Worm (Caenorhabditis elegans) whole organism, L3 larva: ENCODE results near the gene srd-44.

Experiments used
- R02D3.7 ChIP-seq: fragments of 150-350 bp; optimal IDR thresholded peaks from 2 replicates; lab custom pipeline; 2014; ENCODE audit warnings: missing biosample characterization, missing genetic modification characterization
- ZK546.5 ChIP-seq: sonication (generic microtip); optimal IDR thresholded peaks from 2 replicates; lab custom pipeline; 2017; ENCODE audit warnings: missing biosample characterization, missing genetic modification characterization
- aly-2 ChIP-seq: fragments of 150-350 bp; optimal IDR thresholded peaks from 2 replicates; lab custom pipeline; 2014; ENCODE audit warnings: missing biosample characterization, missing genetic modification characterization
- ama-1 ChIP-seq: fragments of 150-350 bp; optimal IDR thresholded peaks from 2 replicates; lab custom pipeline; 2018
- ceh-28 ChIP-seq: fragments of 150-350 bp; optimal IDR thresholded peaks from 2 replicates; lab custom pipeline; 2014; ENCODE audit warnings: missing biosample characterization, missing genetic modification reagents, missing genetic modification characterization
- ceh-82 ChIP-seq: fragments of 150-350 bp; optimal IDR thresholded peaks from 2 replicates; lab custom pipeline; 2014; ENCODE audit warnings: missing biosample characterization, missing genetic modification characterization
- ceh-9 ChIP-seq: sonication (generic microtip); optimal IDR thresholded peaks from 2 replicates; lab custom pipeline; 2018; ENCODE audit warnings: missing biosample characterization, missing genetic modification characterization
- daf-12 ChIP-seq: fragments of 150-350 bp; optimal IDR thresholded peaks from 2 replicates; lab custom pipeline; 2014; ENCODE audit warnings: missing biosample characterization, missing genetic modification reagents, missing genetic modification characterization
- egl-27 ChIP-seq: sonication (generic microtip); optimal IDR thresholded peaks from 4 replicates; lab custom pipeline; 2017; ENCODE audit warnings: missing biosample characterization, missing genetic modification reagents, missing genetic modification characterization
- egl-5 ChIP-seq: fragments of 150-350 bp; optimal IDR thresholded peaks from 2 replicates; lab custom pipeline; 2017; ENCODE audit warnings: missing biosample characterization, missing genetic modification reagents, missing genetic modification characterization, inconsistent platforms
- elt-1 ChIP-seq: fragments of 150-350 bp; optimal IDR thresholded peaks from 2 replicates; lab custom pipeline; 2014; ENCODE audit warnings: missing biosample characterization, missing genetic modification characterization
- elt-2 ChIP-seq: sonication (generic microtip); optimal IDR thresholded peaks from 2 replicates; lab custom pipeline; 2016; ENCODE audit warnings: missing genetic modification reagents, mild to moderate bottlenecking, missing genetic modification characterization, missing compliant biosample characterization
- elt-3 ChIP-seq, 3 experiments: fragments of 150-350 bp in 1 of 3; sonication (generic microtip) in 2 of 3; optimal IDR thresholded peaks; 2 replicates in 2 of 3; 4 replicates in 1 of 3; lab custom pipeline; 2014 to 2017; ENCODE audit warnings: missing biosample characterization in 3 of 3, missing genetic modification characterization in 3 of 3
- eor-1 ChIP-seq, 2 experiments: fragments of 150-350 bp; optimal IDR thresholded peaks; 2 replicates each; lab custom pipeline; 2014 to 2018; ENCODE audit warnings: missing biosample characterization in 2 of 2, missing genetic modification characterization in 2 of 2
- fkh-10 ChIP-seq: sonication (generic microtip); optimal IDR thresholded peaks from 2 replicates; lab custom pipeline; 2017; ENCODE audit warnings: missing biosample characterization, missing genetic modification reagents, missing genetic modification characterization
- fos-1 ChIP-seq: fragments of 150-350 bp; optimal IDR thresholded peaks from 2 replicates; lab custom pipeline; 2014; ENCODE audit warnings: missing biosample characterization, missing genetic modification characterization
- hmg-11 ChIP-seq: sonication (generic microtip); optimal IDR thresholded peaks from 2 replicates; lab custom pipeline; 2016; ENCODE audit warnings: missing genetic modification characterization, missing compliant biosample characterization
- lin-15B ChIP-seq: fragments of 150-350 bp; optimal IDR thresholded peaks from 2 replicates; lab custom pipeline; 2014; ENCODE audit warnings: missing biosample characterization, missing genetic modification characterization
- mdl-1 ChIP-seq: fragments of 150-350 bp; optimal IDR thresholded peaks from 2 replicates; lab custom pipeline; 2014; ENCODE audit warnings: missing biosample characterization, missing genetic modification characterization
- mml-1 ChIP-seq: fragments of 150-350 bp; sonication (generic microtip); optimal IDR thresholded peaks from 3 replicates; lab custom pipeline; 2014; ENCODE audit warnings: missing biosample characterization, missing genetic modification characterization
- nfya-1 ChIP-seq: sonication (generic microtip); optimal IDR thresholded peaks from 2 replicates; lab custom pipeline; 2017; ENCODE audit warnings: missing genetic modification characterization, mild to moderate bottlenecking, missing compliant biosample characterization, antibody characterized with exemption, moderate library complexity; ENCODE audit not compliant: insufficient read depth
- nhr-12 ChIP-seq: fragments of 150-350 bp; optimal IDR thresholded peaks from 2 replicates; lab custom pipeline; 2014; ENCODE audit warnings: missing biosample characterization, missing genetic modification characterization
- nhr-23 ChIP-seq: fragments of 150-350 bp; optimal IDR thresholded peaks from 2 replicates; lab custom pipeline; 2014; ENCODE audit warnings: missing biosample characterization, missing genetic modification reagents, missing genetic modification characterization
- nhr-25 ChIP-seq: sonication (generic microtip); optimal IDR thresholded peaks from 2 replicates; lab custom pipeline; 2017; ENCODE audit warnings: missing biosample characterization, missing genetic modification characterization
- nhr-43 ChIP-seq: sonication (generic microtip); optimal IDR thresholded peaks from 2 replicates; lab custom pipeline; 2016; ENCODE audit warnings: mild to moderate bottlenecking, missing genetic modification characterization, missing compliant biosample characterization; ENCODE audit not compliant: poor library complexity, severe bottlenecking
- nhr-67 ChIP-seq: fragments of 150-350 bp; optimal IDR thresholded peaks from 2 replicates; lab custom pipeline; 2014; ENCODE audit warnings: missing biosample characterization, missing genetic modification characterization
- nhr-76 ChIP-seq: fragments of 150-350 bp; sonication (generic microtip); optimal IDR thresholded peaks from 5 replicates; lab custom pipeline; 2014; ENCODE audit warnings: missing biosample characterization, missing genetic modification characterization
- nhr-77 ChIP-seq: fragments of 150-350 bp; optimal IDR thresholded peaks from 2 replicates; lab custom pipeline; 2014; ENCODE audit warnings: missing biosample characterization, missing genetic modification characterization
- pha-4 ChIP-seq: fragments of 150-350 bp; optimal IDR thresholded peaks from 2 replicates; lab custom pipeline; 2014; ENCODE audit warnings: missing biosample characterization, missing genetic modification reagents, missing genetic modification characterization
- snpc-4 ChIP-seq: fragments of 150-350 bp; optimal IDR thresholded peaks from 2 replicates; lab custom pipeline; 2014; ENCODE audit warnings: missing biosample characterization, missing genetic modification characterization
- unc-62 ChIP-seq: fragments of 150-350 bp; sonication (generic microtip); optimal IDR thresholded peaks from 4 replicates; lab custom pipeline; 2014; ENCODE audit warnings: missing biosample characterization, missing genetic modification reagents, missing genetic modification characterization

Gene srd-44

DNA sequence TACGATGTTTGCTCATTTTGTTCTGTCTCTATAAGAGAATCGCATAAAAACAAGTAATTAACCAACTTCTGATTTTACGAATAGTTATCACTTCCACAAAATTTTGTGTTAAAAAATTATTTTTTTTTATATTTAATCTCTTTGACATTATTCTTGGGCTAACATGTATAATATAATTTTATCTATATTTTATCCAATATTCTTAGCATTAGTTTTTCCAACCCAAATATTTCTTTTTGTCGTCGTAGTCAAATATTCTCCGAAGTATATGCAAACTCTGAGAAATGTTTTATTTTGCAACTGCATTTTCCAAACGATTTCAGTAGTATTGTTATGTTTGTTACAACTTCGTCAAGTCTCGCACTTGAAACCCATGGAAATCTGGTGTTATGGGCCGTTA is 4.8 kb upstream of the srd-44 start, which contains the start of gene srd-47:
Gene srd-47 (plus strand): TSS at position 164 of the 400 bp plus-strand sequence.
- TF ChIP-seq nhr-67 (tag; lab: Kevin White, UChicago) (no peak), elt-3 (tag; optimal IDR thresholded peaks at IDR 0.05; lab: Kevin White, UChicago) (no peak), nhr-25 (tag; lab: Kevin White, UChicago) (no peak), elt-2 (tag; lab: Kevin White, UChicago) (no peak), eor-1 (tag; optimal IDR thresholded peaks at IDR 0.05; lab: Kevin White, UChicago) (no peak), unc-62 (GFP tag; lab: Kevin White, UChicago) (no peak)

DNA sequence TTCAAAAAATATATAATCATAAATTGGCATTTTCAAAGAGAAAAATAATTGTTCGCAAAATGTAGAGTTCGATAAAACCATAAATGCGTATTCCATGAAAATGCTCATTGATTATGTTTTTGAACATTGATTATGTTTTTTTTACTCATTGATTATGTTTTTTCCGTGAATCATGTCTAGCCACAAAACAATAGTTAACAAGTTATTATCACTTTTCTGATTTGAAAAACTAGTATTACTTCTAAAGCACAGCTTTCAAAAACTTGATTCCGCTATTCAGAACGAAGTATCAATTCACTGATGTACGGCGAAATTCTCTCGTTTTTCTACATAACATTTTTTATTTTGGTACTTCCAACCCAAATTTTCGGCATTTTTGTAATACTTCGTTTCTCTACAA is 2.4 kb upstream of the srd-44 start, which contains the start of gene srd-48:
Gene srd-48 (plus strand): TSS at position 301 of the 400 bp plus-strand sequence.
- TF ChIP-seq ceh-28 (tag; lab: Kevin White, UChicago): no peak

DNA sequence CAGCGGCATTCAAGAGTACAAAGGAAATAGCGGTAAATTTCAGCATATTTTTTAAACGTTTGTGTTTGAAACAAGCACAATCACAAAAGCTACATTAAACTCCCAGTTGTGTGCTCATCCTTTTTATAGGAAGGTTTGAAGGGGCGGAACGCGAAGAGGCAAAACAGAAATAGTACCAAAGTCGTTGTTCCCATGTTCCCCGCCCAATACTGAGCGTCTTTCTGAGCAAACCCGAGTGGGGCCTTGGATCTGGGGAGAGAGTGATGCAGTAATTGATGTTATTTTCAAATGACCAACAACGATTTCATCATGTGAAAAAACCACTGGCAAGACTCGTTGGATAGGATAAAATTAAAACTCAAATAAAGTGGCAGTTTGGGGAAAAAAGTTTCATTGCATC is 3.1 kb downstream of the srd-44 start, which contains the start of gene zig-2:
Gene zig-2 (minus strand): TSS at position 101 of the 400 bp plus-strand sequence.
- TF ChIP-seq nfya-1 (tag; lab: Kevin White, UChicago): no peak
- TF ChIP-seq lin-15B (tag; lab: Kevin White, UChicago): no peak
- TF ChIP-seq nhr-77 (tag; lab: Kevin White, UChicago): no peak
- TF ChIP-seq mdl-1: no peak
- no peak for TF ChIP-seq hmg-11
- TF ChIP-seq ceh-82 (tag; lab: Kevin White, UChicago): no peak
- no peak for TF ChIP-seq mml-1 (tag; lab: Kevin White, UChicago)
- TF ChIP-seq ceh-9: no peak
- TF ChIP-seq nhr-25 (tag; lab: Kevin White, UChicago): no peak
- no peak for TF ChIP-seq R02D3.7 (tag; lab: Kevin White, UChicago)
- no peak for TF ChIP-seq nhr-12 (tag; lab: Kevin White, UChicago)
- TF ChIP-seq snpc-4 (tag; lab: Kevin White, UChicago): no peak
- TF ChIP-seq ZK546.5 (tag; lab: Kevin White, UChicago): no peak
- no peak for TF ChIP-seq aly-2 (tag; lab: Kevin White, UChicago)
- TF ChIP-seq fos-1 (tag; lab: Kevin White, UChicago): no peak
- no peak for TF ChIP-seq nhr-43 (tag; lab: Kevin White, UChicago)
- no peak for TF ChIP-seq pha-4 (tag; lab: Kevin White, UChicago)
- TF ChIP-seq ama-1 (lab: Kevin White, UChicago): no peak

DNA sequence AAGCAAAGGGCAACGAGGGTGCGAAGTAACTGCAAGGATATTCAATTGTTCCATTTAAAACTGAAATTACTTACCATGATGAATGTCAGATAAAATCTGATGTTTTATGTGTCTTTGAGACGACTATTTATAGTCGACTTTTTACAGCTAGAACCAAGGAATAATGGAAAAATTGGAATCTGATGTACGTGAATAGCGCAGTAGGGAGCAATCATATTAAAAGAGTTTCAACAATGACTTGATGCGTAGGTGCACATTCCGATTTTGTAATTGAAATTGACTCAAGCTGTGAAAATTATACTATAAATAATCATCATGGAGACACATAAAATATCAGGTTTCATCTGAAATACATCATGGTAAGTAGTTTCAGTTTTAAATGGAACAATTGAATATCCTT is 5.0 kb downstream of the srd-44 start, which contains the start of the genes nspc-9 and nspc-10:
Gene nspc-9 (minus strand): TSS at position 101 of the 400 bp plus-strand sequence.
Gene nspc-10 (plus strand): TSS at position 331 of the 400 bp plus-strand sequence.
- TF ChIP-seq fkh-10 (GFP tag; lab: Kevin White, UChicago) (no peak), ceh-9 (no peak), nhr-76 (tag; lab: Kevin White, UChicago) (no peak), pha-4 (tag; lab: Kevin White, UChicago) (no peak), daf-12 (tag; lab: Kevin White, UChicago) (no peak), elt-1 (tag; lab: Kevin White, UChicago) (no peak), egl-27 (tag; lab: Kevin White, UChicago) (no peak), nhr-12 (tag; lab: Kevin White, UChicago) (no peak), nhr-77 (tag; lab: Kevin White, UChicago) (no peak), elt-3 (tag; optimal IDR thresholded peaks at IDR 0.05; lab: Kevin White, UChicago) (no peak), mdl-1 (no peak), fos-1 (tag; lab: Kevin White, UChicago) (no peak), nhr-23 (no peak)

DNA sequence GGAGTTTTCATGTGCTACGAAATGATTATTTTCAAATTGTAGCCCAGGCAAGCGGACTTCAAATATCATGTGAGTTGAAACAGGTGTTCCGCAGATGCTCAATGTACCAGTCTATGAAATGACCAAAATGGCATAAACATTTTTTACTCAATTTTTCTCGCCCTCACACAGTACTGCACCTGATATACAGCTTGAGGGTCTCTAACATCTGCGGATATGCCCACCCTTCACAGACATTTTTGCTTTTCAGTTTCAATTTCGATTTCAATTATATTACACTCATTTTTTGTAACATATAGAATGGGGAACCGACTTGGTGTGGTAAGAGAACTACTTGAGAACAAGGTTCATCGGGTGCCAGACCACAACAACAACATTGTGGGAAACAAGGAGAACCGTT is 8.5 kb downstream of the srd-44 start, which contains the start of gene F42F12.11:
Gene F42F12.11 (plus strand): TSS at position 301 of the 400 bp plus-strand sequence.
- TF ChIP-seq elt-1 (tag; lab: Kevin White, UChicago): no peak
- no peak for TF ChIP-seq nhr-12 (tag; lab: Kevin White, UChicago)
- no peak for TF ChIP-seq nhr-77 (tag; lab: Kevin White, UChicago)
- TF ChIP-seq ceh-9: no peak
- TF ChIP-seq egl-5 (tag; lab: Kevin White, UChicago): no peak
- TF ChIP-seq ceh-28 (tag; lab: Kevin White, UChicago): no peak
- no peak for TF ChIP-seq ama-1 (lab: Kevin White, UChicago)
- TF ChIP-seq, all 47 proteins: peak for 0
